Worm (Caenorhabditis elegans): ENCODE data around the gene C01G12.16.

The C01G12.16 gene

ce11 chrIII:4193659-4194103, 32.6 kb downstream of the C01G12.16 start, which contains the start of gene xbp-1:
xbp-1 (plus strand) TSS chrIII:4193809.
- TF ChIP-seq unc-120 (tag; optimal IDR thresholded peaks at IDR 0.05; ENCODE audit: poor library complexity, severe bottlenecking) (peak; percentile 22), ceh-83 (GFP tag; optimal IDR thresholded peaks at IDR 0.05) (no peak), nhr-12 (tag; optimal IDR thresholded peaks at IDR 0.05) (no peak), ces-1 (GFP tag; optimal IDR thresholded peaks at IDR 0.05) (peak; percentile 80), drap-1 (GFP tag; optimal IDR thresholded peaks at IDR 0.05) (peak; percentile 39), unc-39 (tag; optimal IDR thresholded peaks at IDR 0.05) (no peak), tbx-8 (GFP tag; optimal IDR thresholded peaks at IDR 0.05) (no peak), zip-8 (tag; optimal IDR thresholded peaks at IDR 0.05) (peak; percentile 10), ham-2 (GFP tag; optimal IDR thresholded peaks at IDR 0.05) (peak; percentile 79), nhr-28 (tag; optimal IDR thresholded peaks at IDR 0.05) (no peak), elt-3 (tag; optimal IDR thresholded peaks at IDR 0.05) (peak; percentile 20), mls-2 (tag; optimal IDR thresholded peaks at IDR 0.05) (no peak), nhr-237 (tag; optimal IDR thresholded peaks at IDR 0.05) (peak; percentile 73), hlh-1 (tag; optimal IDR thresholded peaks at IDR 0.05) (peak; percentile 41), unc-62 (GFP tag; optimal IDR thresholded peaks at IDR 0.05) (peak; percentile 75), elt-1 (tag; optimal IDR thresholded peaks at IDR 0.05; ENCODE audit: borderline replicate concordance, insufficient read depth) (no peak), cnd-1 (tag; optimal IDR thresholded peaks at IDR 0.05) (no peak), nhr-2 (tag; optimal IDR thresholded peaks at IDR 0.05) (no peak), ceh-43 (GFP tag; optimal IDR thresholded peaks at IDR 0.05) (no peak), ceh-39 (tag; optimal IDR thresholded peaks at IDR 0.05) (peak; percentile 59), sptf-1 (tag; optimal IDR thresholded peaks at IDR 0.05) (peak; percentile 72), mab-5 (tag; optimal IDR thresholded peaks at IDR 0.05) (peak; percentile 8), M03D4.4 (tag; optimal IDR thresholded peaks at IDR 0.05) (no peak), lin-32 (GFP tag; optimal IDR thresholded peaks at IDR 0.05) (no peak), ztf-11 (tag; optimal IDR thresholded peaks at IDR 0.05) (peak; percentile 17), mep-1 (tag; optimal IDR thresholded peaks at IDR 0.05) (peak; percentile 87), lsy-2 (tag; optimal IDR thresholded peaks at IDR 0.05) (peak; percentile 77), nhr-76 (tag; optimal IDR thresholded peaks at IDR 0.05) (no peak), lin-13 (tag; optimal IDR thresholded peaks at IDR 0.05) (peak; percentile 29), sem-2 (GFP tag; optimal IDR thresholded peaks at IDR 0.05) (no peak), pha-4 (tag; optimal IDR thresholded peaks at IDR 0.05) (peak; percentile 81), blmp-1 (tag; optimal IDR thresholded peaks at IDR 0.05) (no peak), snpc-4 (tag; optimal IDR thresholded peaks at IDR 0.05) (no peak), bed-3 (GFP tag; optimal IDR thresholded peaks at IDR 0.05) (no peak), flh-1 (GFP tag; optimal IDR thresholded peaks at IDR 0.05) (no peak)

- no peak for TF ChIP-seq elt-1 (tag; optimal IDR thresholded peaks at IDR 0.05; ENCODE audit: borderline replicate concordance, insufficient read depth)
- TF ChIP-seq unc-39 (tag; optimal IDR thresholded peaks at IDR 0.05), result no peak
- no peak for TF ChIP-seq bed-3 (GFP tag; optimal IDR thresholded peaks at IDR 0.05)
- TF ChIP-seq ham-2 (GFP tag; optimal IDR thresholded peaks at IDR 0.05), result no peak
- TF ChIP-seq pha-4 (tag; optimal IDR thresholded peaks at IDR 0.05), result no peak
- TF ChIP-seq ztf-11 (tag; optimal IDR thresholded peaks at IDR 0.05), result no peak
- no peak for TF ChIP-seq snpc-4 (tag; optimal IDR thresholded peaks at IDR 0.05)
- TF ChIP-seq unc-62 (GFP tag; optimal IDR thresholded peaks at IDR 0.05), result no peak
- TF ChIP-seq tbx-8 (GFP tag; optimal IDR thresholded peaks at IDR 0.05), result no peak
- TF ChIP-seq mep-1 (tag; optimal IDR thresholded peaks at IDR 0.05), result no peak
- TF ChIP-seq mls-2 (tag; optimal IDR thresholded peaks at IDR 0.05), result no peak
- TF ChIP-seq sptf-1 (tag; optimal IDR thresholded peaks at IDR 0.05), result no peak
- no peak for TF ChIP-seq nhr-237 (tag; optimal IDR thresholded peaks at IDR 0.05)
- TF ChIP-seq nhr-2 (tag; optimal IDR thresholded peaks at IDR 0.05), result no peak
Measured at ce11 chrIII:4194349-4195110, 33.5 kb downstream of the C01G12.16 start.

- TF ChIP-seq elt-3 (tag; optimal IDR thresholded peaks at IDR 0.05), result no peak
- peak; percentile 3 for TF ChIP-seq cnd-1 (tag; optimal IDR thresholded peaks at IDR 0.05)
- no peak for TF ChIP-seq ceh-83 (GFP tag; optimal IDR thresholded peaks at IDR 0.05)
- TF ChIP-seq nhr-2 (tag; optimal IDR thresholded peaks at IDR 0.05), result no peak
- TF ChIP-seq lin-32 (GFP tag; optimal IDR thresholded peaks at IDR 0.05), result peak; percentile 50
- TF ChIP-seq ceh-43 (GFP tag; optimal IDR thresholded peaks at IDR 0.05), result no peak
- TF ChIP-seq nhr-12 (tag; optimal IDR thresholded peaks at IDR 0.05), result no peak
- TF ChIP-seq ces-1 (GFP tag; optimal IDR thresholded peaks at IDR 0.05), result peak; percentile 35
- TF ChIP-seq drap-1 (GFP tag; optimal IDR thresholded peaks at IDR 0.05), result no peak
- TF ChIP-seq M03D4.4 (tag; optimal IDR thresholded peaks at IDR 0.05), result no peak
- peak; percentile 20 for TF ChIP-seq mab-5 (tag; optimal IDR thresholded peaks at IDR 0.05)
- TF ChIP-seq nhr-237 (tag; optimal IDR thresholded peaks at IDR 0.05), result no peak
- no peak for TF ChIP-seq sem-2 (GFP tag; optimal IDR thresholded peaks at IDR 0.05)
- no peak for TF ChIP-seq unc-62 (GFP tag; optimal IDR thresholded peaks at IDR 0.05)
- no peak for TF ChIP-seq hlh-1 (tag; optimal IDR thresholded peaks at IDR 0.05)
- no peak for TF ChIP-seq elt-1 (tag; optimal IDR thresholded peaks at IDR 0.05; ENCODE audit: borderline replicate concordance, insufficient read depth)
Measured at ce11 chrIII:4195306-4196008, 34.4 kb downstream of the C01G12.16 start.

All from whole organism, mixed stage, embryonic.